Fruit fly (Drosophila melanogaster) whole organism, embryonic: Measurements from ENCODE around the gene Rpp14a.

Experiments used
- Adf1 ChIP-seq: fragments of 200-800 bp; sonication (Bioruptor generic); IDR thresholded peaks from 2 replicates; pipeline ENCODE4 v1.3.6; 2022; ENCODE audit warnings: missing biosample characterization, missing genetic modification characterization
- Bteb2 ChIP-seq: fragments of 200-800 bp; sonication (Bioruptor generic); optimal IDR thresholded peaks from 2 replicates; lab custom pipeline; 2016; ENCODE audit warnings: missing biosample characterization, missing genetic modification characterization
- CG13296 ChIP-seq: fragments of 200-800 bp; sonication (Bioruptor generic); optimal IDR thresholded peaks from 3 replicates; lab custom pipeline; 2018; ENCODE audit warnings: missing biosample characterization, mild to moderate bottlenecking, missing genetic modification characterization
- CG15479 ChIP-seq: fragments of 200-800 bp; sonication (Bioruptor generic); optimal IDR thresholded peaks from 3 replicates; lab custom pipeline; 2019; ENCODE audit warnings: missing biosample characterization, mild to moderate bottlenecking, missing genetic modification characterization, moderate library complexity
- CG17912 ChIP-seq: fragments of 200-800 bp; sonication (Bioruptor generic); optimal IDR thresholded peaks from 2 replicates; lab custom pipeline; 2018; ENCODE audit warnings: missing biosample characterization, mild to moderate bottlenecking, missing genetic modification characterization
- CG2889 ChIP-seq: fragments of 200-800 bp; sonication (Bioruptor generic); IDR thresholded peaks from 3 replicates; pipeline ENCODE4 v1.3.6; 2022; ENCODE audit warnings: missing biosample characterization, missing genetic modification characterization
- CG30431 ChIP-seq: fragments of 200-800 bp; sonication (Bioruptor generic); optimal IDR thresholded peaks from 2 replicates; lab custom pipeline; 2017; ENCODE audit warnings: missing biosample characterization, missing genetic modification characterization
- CG4617 ChIP-seq: fragments of 200-800 bp; sonication (Bioruptor generic); optimal IDR thresholded peaks from 3 replicates; lab custom pipeline; 2016; ENCODE audit warnings: missing biosample characterization, missing genetic modification characterization, borderline replicate concordance
- CG6689 ChIP-seq: fragments of 200-800 bp; sonication (Bioruptor generic); IDR thresholded peaks from 2 replicates; pipeline ENCODE4 v1.3.6; 2022; ENCODE audit warnings: missing biosample characterization, missing genetic modification characterization
- CG7745 ChIP-seq: fragments of 200-800 bp; sonication (Bioruptor generic); optimal IDR thresholded peaks from 2 replicates; lab custom pipeline; 2018; ENCODE audit warnings: missing biosample characterization, mild to moderate bottlenecking, missing genetic modification characterization, moderate library complexity
- CG9727 ChIP-seq: fragments of 200-800 bp; sonication (Bioruptor generic); optimal IDR thresholded peaks from 3 replicates; lab custom pipeline; 2017; ENCODE audit warnings: missing biosample characterization, mild to moderate bottlenecking, missing genetic modification characterization
- Doc3 ChIP-seq: fragments of 200-800 bp; sonication (Bioruptor generic); IDR thresholded peaks from 3 replicates; pipeline ENCODE4 v1.3.6; 2022; ENCODE audit warnings: missing biosample characterization, missing genetic modification characterization; ENCODE audit not compliant: partially characterized antibody
- GATAe ChIP-seq: fragments of 200-800 bp; sonication (Bioruptor generic); conservative IDR thresholded peaks from 2 replicates; pipeline ENCODE4 v1.3.6; 2022; ENCODE audit warnings: missing biosample characterization, missing genetic modification characterization
- Hmr ChIP-seq: fragments of 200-800 bp; sonication (Bioruptor generic); optimal IDR thresholded peaks from 3 replicates; lab custom pipeline; 2017; ENCODE audit warnings: mild to moderate bottlenecking, missing biosample characterization, missing genetic modification reagents, missing genetic modification characterization
- MESR4 ChIP-seq: fragments of 200-800 bp; sonication (Bioruptor generic); optimal IDR thresholded peaks from 2 replicates; lab custom pipeline; 2018; ENCODE audit warnings: missing biosample characterization, mild to moderate bottlenecking, missing genetic modification characterization, moderate library complexity
- Med ChIP-seq: fragments of 200-800 bp; sonication (Bioruptor generic); peaks from one replicate; lab custom pipeline; 2016; ENCODE audit warnings: missing biosample characterization, missing genetic modification characterization, mild to moderate bottlenecking, inconsistent platforms, moderate library complexity
- Vsx1 ChIP-seq: fragments of 200-800 bp; sonication (Bioruptor generic); optimal IDR thresholded peaks from 2 replicates; lab custom pipeline; 2017; ENCODE audit warnings: missing biosample characterization, mild to moderate bottlenecking, missing genetic modification characterization, missing genetic modification reagents
- Xrp1 ChIP-seq: fragments of 200-800 bp; sonication (Bioruptor generic); IDR thresholded peaks from 2 replicates; pipeline ENCODE4 v1.3.6; 2022; ENCODE audit warnings: missing biosample characterization, missing genetic modification characterization
- YL-1 ChIP-seq: fragments of 200-800 bp; sonication (Bioruptor generic); optimal IDR thresholded peaks from 3 replicates; lab custom pipeline; 2017; ENCODE audit warnings: missing biosample characterization, mild to moderate bottlenecking, missing genetic modification characterization
- al ChIP-seq: fragments of 200-800 bp; sonication (Bioruptor generic); IDR thresholded peaks from 2 replicates; pipeline ENCODE4 v1.3.6; 2022; ENCODE audit warnings: missing biosample characterization, missing genetic modification characterization
- cad ChIP-seq: fragments of >200 bp; optimal IDR thresholded peaks from 2 replicates; lab custom pipeline; 2017; ENCODE audit warnings: missing biosample characterization, missing genetic modification characterization
- chif ChIP-seq, 2 experiments: fragments of 200-800 bp; sonication (Bioruptor generic); optimal IDR thresholded peaks; 3 replicates each; lab custom pipeline; 2016; ENCODE audit warnings: missing biosample characterization in 2 of 2, missing genetic modification characterization in 2 of 2
- crol ChIP-seq: fragments of 200-800 bp; sonication (Bioruptor generic); IDR thresholded peaks from 2 replicates; pipeline ENCODE4 v1.3.6; 2022; ENCODE audit warnings: missing biosample characterization, missing genetic modification characterization
- da ChIP-seq: fragments of 200-800 bp; sonication (Bioruptor generic); optimal IDR thresholded peaks from 2 replicates; lab custom pipeline; 2016; ENCODE audit warnings: missing biosample characterization, missing genetic modification characterization
- dpn ChIP-seq, 2 experiments: fragments of 200-800 bp; sonication (Bioruptor generic); optimal IDR thresholded peaks; 3 replicates each; lab custom pipeline; 2016; ENCODE audit warnings: missing biosample characterization in 2 of 2, missing genetic modification characterization in 2 of 2
- jing ChIP-seq: fragments of 200-800 bp; sonication (Bioruptor generic); optimal IDR thresholded peaks from 2 replicates; lab custom pipeline; 2018; ENCODE audit warnings: missing biosample characterization, mild to moderate bottlenecking, missing genetic modification characterization
- luna ChIP-seq: fragments of 200-800 bp; sonication (Bioruptor generic); optimal IDR thresholded peaks from 2 replicates; lab custom pipeline; 2016; ENCODE audit warnings: missing biosample characterization, missing genetic modification characterization
- nerfin-1 ChIP-seq: fragments of 200-800 bp; sonication (Bioruptor generic); optimal IDR thresholded peaks from 3 replicates; lab custom pipeline; 2019; ENCODE audit warnings: missing biosample characterization, mild to moderate bottlenecking, missing genetic modification characterization, moderate library complexity
- org-1 ChIP-seq: fragments of 200-800 bp; sonication (Bioruptor generic); optimal IDR thresholded peaks from 2 replicates; lab custom pipeline; 2017; ENCODE audit warnings: missing biosample characterization, missing genetic modification characterization
- pan ChIP-seq, 4 experiments: fragments of >200 bp in 3 of 4; fragments of 200-800 bp in 1 of 4; sonication (Bioruptor generic) in 1 of 4; optimal IDR thresholded peaks in 3 of 4; IDR thresholded peaks in 1 of 4; 2 replicates each; pipeline versions ENCODE4 v1.3.6 to Lab custom; 2017 to 2022; ENCODE audit warnings: missing biosample characterization in 2 of 4, missing genetic modification characterization in 2 of 4, mixed read lengths in 1 of 4
- prd ChIP-seq, 3 experiments: fragments of >200 bp in 2 of 3; fragments of 200-800 bp in 1 of 3; sonication (Bioruptor generic) in 1 of 3; optimal IDR thresholded peaks in 2 of 3; IDR thresholded peaks in 1 of 3; 2 replicates in 2 of 3; 3 replicates in 1 of 3; pipeline versions ENCODE4 v1.3.6 to Lab custom; 2017 to 2022; ENCODE audit warnings: missing biosample characterization in 1 of 3, missing genetic modification characterization in 1 of 3
- sd ChIP-seq: fragments of 200-800 bp; sonication (Bioruptor generic); optimal IDR thresholded peaks from 3 replicates; lab custom pipeline; 2018; ENCODE audit warnings: missing biosample characterization, mild to moderate bottlenecking, missing genetic modification characterization, moderate library complexity
- stc ChIP-seq: fragments of 200-800 bp; sonication (Bioruptor generic); IDR thresholded peaks from 2 replicates; pipeline ENCODE4 v1.3.6; 2022; ENCODE audit warnings: missing biosample characterization, missing genetic modification characterization
- tll ChIP-seq, 2 experiments: fragments of 200-800 bp in 1 of 2; fragments of >200 bp in 1 of 2; sonication (Bioruptor generic) in 1 of 2; optimal IDR thresholded peaks; 2 replicates each; lab custom pipeline; 2017 to 2019; ENCODE audit warnings: missing biosample characterization in 2 of 2, missing genetic modification characterization in 2 of 2, mild to moderate bottlenecking in 1 of 2, moderate library complexity in 1 of 2
- unpg ChIP-seq: fragments of 200-800 bp; sonication (Bioruptor generic); optimal IDR thresholded peaks from 3 replicates; lab custom pipeline; 2018; ENCODE audit warnings: missing biosample characterization, mild to moderate bottlenecking, missing genetic modification characterization, moderate library complexity
- zen ChIP-seq: fragments of 200-800 bp; sonication (Bioruptor generic); optimal IDR thresholded peaks from 3 replicates; lab custom pipeline; 2018; ENCODE audit warnings: missing biosample characterization, mild to moderate bottlenecking, missing genetic modification characterization, moderate library complexity

Gene Rpp14a

DNA sequence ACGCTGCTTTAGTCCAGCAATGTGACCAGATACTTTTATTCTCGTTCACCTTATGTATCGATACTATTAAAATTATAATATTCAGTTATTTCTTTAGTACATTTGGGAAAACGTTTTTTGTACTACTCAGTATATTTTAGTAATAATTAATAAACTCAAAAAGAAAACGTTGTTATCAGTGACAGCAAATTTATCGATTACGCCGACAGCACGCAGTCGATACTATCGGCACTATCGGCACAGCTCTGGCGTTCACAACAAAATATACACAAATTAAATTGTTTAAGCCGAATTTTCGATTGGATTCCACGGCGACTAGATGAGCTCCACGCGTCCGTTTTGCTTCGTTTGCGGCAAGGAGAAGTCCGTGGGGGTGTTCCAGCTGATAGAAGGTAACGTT, 17.2 kb upstream of the Rpp14a start, which contains the start of the genes janA, Sry-alpha and Sry-beta (continued):
- TF ChIP-seq CG2889 (GFP tag; lab: Robert Waterston, UW) (no peak), chif (GFP tag; optimal IDR thresholded peaks at IDR 0.05; lab: Kevin White, UChicago) (no peak), crol (GFP tag; lab: Robert Waterston, UW) (no peak), CG9727 (GFP tag; lab: Kevin White, UChicago) (no peak), Adf1 (peak; percentile 51), zen (tag; lab: Kevin White, UChicago) (peak; percentile 35), prd (optimal IDR thresholded peaks at IDR 0.05; lab: Kevin White, UChicago) (no peak), prd (GFP tag; IDR thresholded peaks at IDR 0.05; lab: Robert Waterston, UW) (peak; percentile 10; the same call in 1 of the 3 replicates), CG15479 (GFP tag; lab: Kevin White, UChicago) (no peak), stc (GFP tag; lab: Robert Waterston, UW) (no peak), jing (no peak), CG13296 (GFP tag; lab: Kevin White, UChicago) (no peak), GATAe (GFP tag; lab: Robert Waterston, UW) (no peak), nerfin-1 (tag; lab: Kevin White, UChicago) (no peak), al (GFP tag; lab: Robert Waterston, UW) (no peak), CG30431 (no peak), Bteb2 (GFP tag; lab: Kevin White, UChicago) (no peak), Vsx1 (GFP tag; lab: Kevin White, UChicago) (no peak), org-1 (GFP tag; lab: Kevin White, UChicago) (no peak), Hmr (GFP tag; lab: Kevin White, UChicago) (no peak), tll (GFP tag; optimal IDR thresholded peaks at IDR 0.05; lab: Kevin White, UChicago) (no peak), MESR4 (GFP tag; lab: Kevin White, UChicago) (peak; percentile 71), CG17912 (GFP tag; lab: Kevin White, UChicago) (no peak), pan (optimal IDR thresholded peaks at IDR 0.05; lab: Kevin White, UChicago) (no peak), pan (GFP tag; optimal IDR thresholded peaks at IDR 0.05 in 1 of 2, IDR thresholded peaks at IDR 0.05 in 1 of 2) (no peak)

DNA sequence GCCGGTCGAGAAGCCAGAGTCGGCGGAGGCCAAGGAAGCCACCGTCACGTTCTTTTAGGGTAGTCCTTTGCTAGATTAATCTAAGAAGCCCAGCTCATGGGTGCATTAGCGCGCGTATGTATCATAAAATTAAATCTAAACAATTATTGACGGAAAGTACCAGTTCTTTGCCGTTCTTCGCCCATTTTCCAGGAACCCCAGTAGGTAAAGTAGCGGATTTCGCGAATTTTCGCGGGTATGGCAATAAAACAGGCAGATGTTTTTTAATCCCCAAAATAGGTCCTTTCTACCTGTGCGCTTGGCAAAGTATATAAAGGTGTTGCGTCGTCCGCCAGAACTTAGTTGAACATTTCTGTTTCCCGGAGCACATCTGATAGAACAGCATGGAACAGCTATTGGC, 15.8 kb upstream of the Rpp14a start:
- TF ChIP-seq dpn (GFP tag; optimal IDR thresholded peaks at IDR 0.05; lab: Kevin White, UChicago) (no peak), CG4617 (GFP tag; lab: Kevin White, UChicago) (no peak), luna (GFP tag; lab: Kevin White, UChicago) (no peak), Xrp1 (no peak), Doc3 (GFP tag; lab: Robert Waterston, UW) (no peak), CG7745 (no peak), CG2889 (GFP tag; lab: Robert Waterston, UW) (no peak), sd (tag; lab: Kevin White, UChicago) (no peak), unpg (no peak), CG6689 (GFP tag; lab: Robert Waterston, UW) (no peak), da (no peak), zen (tag; lab: Kevin White, UChicago) (peak; percentile 73), cad (GFP tag; lab: Kevin White, UChicago) (peak; percentile 85), Med (GFP tag; lab: Kevin White, UChicago) (peak; percentile 58), YL-1 (GFP tag; lab: Kevin White, UChicago) (no peak)
